Fruit fly (Drosophila melanogaster): Measurements from ENCODE around the gene mRpL2.

The mRpL2 gene

dm6 chr3L:11084557-11085231 is 36.0 kb upstream of the mRpL2 start (continued):
- TF ChIP-seq chinmo (GFP tag; IDR thresholded peaks at IDR 0.05; ENCODE audit: partially characterized antibody) (peak; percentile 73; the same call in 1 of the 4 replicates), Fer3 (tag; optimal IDR thresholded peaks at IDR 0.05) (peak; percentile 91), usp (GFP tag; optimal IDR thresholded peaks at IDR 0.05) (no peak), CG6791 (GFP tag; IDR thresholded peaks at IDR 0.05; ENCODE audit: partially characterized antibody) (no peak), CG7271 (tag; optimal IDR thresholded peaks at IDR 0.05) (peak; percentile 89), exex (tag; optimal IDR thresholded peaks at IDR 0.05) (peak; percentile 22), CG2712 (tag; optimal IDR thresholded peaks at IDR 0.05) (peak; percentile 98), kay (GFP tag; optimal IDR thresholded peaks at IDR 0.05) (peak; percentile 91), CG1233 (GFP tag; optimal IDR thresholded peaks at IDR 0.05) (peak; percentile 95)

dm6 chr3L:11085810-11086209 is 34.8 kb upstream of the mRpL2 start:
- TF ChIP-seq CG9817 (tag; optimal IDR thresholded peaks at IDR 0.05) = no peak
- no peak for TF ChIP-seq run (tag; optimal IDR thresholded peaks at IDR 0.05)
- peak in 1 of 2 experiments; percentile 38 for TF ChIP-seq Pdp1 (GFP tag; optimal IDR thresholded peaks at IDR 0.05)
- peak; percentile 41 for TF ChIP-seq CG6813 (GFP tag; optimal IDR thresholded peaks at IDR 0.05)
- TF ChIP-seq CG34376 (GFP tag; optimal IDR thresholded peaks at IDR 0.05) = peak; percentile 42
- TF ChIP-seq vvl (GFP tag; IDR thresholded peaks at IDR 0.05) = no peak
- TF ChIP-seq CG11093 (GFP tag; IDR thresholded peaks at IDR 0.05) = no peak
- peak; percentile 42 for TF ChIP-seq fd64A (GFP tag; optimal IDR thresholded peaks at IDR 0.05)
- TF ChIP-seq pros (GFP tag; optimal IDR thresholded peaks at IDR 0.05) = peak; percentile 7
- no peak for TF ChIP-seq kay (GFP tag; optimal IDR thresholded peaks at IDR 0.05)
- TF ChIP-seq Max (GFP tag; optimal IDR thresholded peaks at IDR 0.05) = no peak
- no peak for TF ChIP-seq CG18764 (GFP tag; optimal IDR thresholded peaks at IDR 0.05)
- peak; percentile 28 for TF ChIP-seq HLHmδ (GFP tag; optimal IDR thresholded peaks at IDR 0.05)
- 0 out of 3 replicates have a peak, but pooled peaks have one; percentile 23 for TF ChIP-seq CG2199 (GFP tag; IDR thresholded peaks at IDR 0.05)
- no peak for TF ChIP-seq zf30C (GFP tag; optimal IDR thresholded peaks at IDR 0.05)
- no peak for TF ChIP-seq tgo (GFP tag; IDR thresholded peaks at IDR 0.05)
- peak; percentile 37 for TF ChIP-seq CG7745 (tag; optimal IDR thresholded peaks at IDR 0.05)
- TF ChIP-seq gsb-n (tag; optimal IDR thresholded peaks at IDR 0.05) = peak; percentile 20
- TF ChIP-seq CG17328 (GFP tag; IDR thresholded peaks at IDR 0.05) = 0 out of 2 replicates have a peak, but pooled peaks have one; percentile 11
- TF ChIP-seq Hsf (GFP tag; optimal IDR thresholded peaks at IDR 0.05) = no peak
- TF ChIP-seq H2.0 (GFP tag; IDR thresholded peaks at IDR 0.05) = no peak
- TF ChIP-seq so (GFP tag; IDR thresholded peaks at IDR 0.05) = 0 out of 3 replicates have a peak, but pooled peaks have one; percentile 31
- peak; percentile 48 for TF ChIP-seq CG15479 (GFP tag; optimal IDR thresholded peaks at IDR 0.05)
- TF ChIP-seq lab (GFP tag; optimal IDR thresholded peaks at IDR 0.05) = peak; percentile 28
- no peak for TF ChIP-seq Hmr (GFP tag; optimal IDR thresholded peaks at IDR 0.05)
- no peak for TF ChIP-seq H15 (GFP tag; IDR thresholded peaks at IDR 0.05)
- TF ChIP-seq CG1603 (tag; optimal IDR thresholded peaks at IDR 0.05) = peak; percentile 10
- no peak for TF ChIP-seq CG11247 (GFP tag; IDR thresholded peaks at IDR 0.05)
- TF ChIP-seq fd3F (GFP tag; optimal IDR thresholded peaks at IDR 0.05) = peak; percentile 4
- TF ChIP-seq croc (GFP tag; conservative IDR thresholded peaks at IDR 0.05) = no peak
- no peak for TF ChIP-seq TFAM (GFP tag; optimal IDR thresholded peaks at IDR 0.05)
- no peak for TF ChIP-seq esg (GFP tag; conservative IDR thresholded peaks at IDR 0.05)
- no peak for TF ChIP-seq CG8290 (GFP tag; optimal IDR thresholded peaks at IDR 0.05)
- TF ChIP-seq CG8290 (tag; optimal IDR thresholded peaks at IDR 0.05) = peak in 1 of 2 experiments; percentile 53
- no peak for TF ChIP-seq scrt (GFP tag; optimal IDR thresholded peaks at IDR 0.05)
- TF ChIP-seq CG6689 (GFP tag; IDR thresholded peaks at IDR 0.05) = peak; percentile 54; the same call in 1 of the 2 replicates
- no peak for TF ChIP-seq CG11504 (tag; optimal IDR thresholded peaks at IDR 0.05)
- no peak for TF ChIP-seq CG4404 (GFP tag; IDR thresholded peaks at IDR 0.05)
- no peak for TF ChIP-seq Xrp1 (GFP tag; IDR thresholded peaks at IDR 0.05)
- TF ChIP-seq mirr (GFP tag; optimal IDR thresholded peaks at IDR 0.05) = peak; percentile 80

Data from whole organism, embryonic.